Worm (Caenorhabditis elegans) whole organism, midembryonic: ENCODE data around the gene F28H6.8.

Experiments used
- flt-1 ChIP-seq: fragments of 200-800 bp; sonication (Bioruptor generic); IDR thresholded peaks from 2 replicates; pipeline ENCODE4 v1.3.6; 2022; ENCODE audit warnings: missing genetic modification characterization, missing compliant biosample characterization
- med-1 ChIP-seq: sonication (generic microtip); optimal IDR thresholded peaks from 2 replicates; lab custom pipeline; 2017; ENCODE audit warnings: missing genetic modification characterization, mild to moderate bottlenecking, missing compliant biosample characterization, antibody characterized with exemption, missing genetic modification reagents; ENCODE audit not compliant: insufficient read depth
- ztf-29 ChIP-seq: fragments of 200-800 bp; sonication (Bioruptor generic); IDR thresholded peaks from 2 replicates; pipeline ENCODE4 v1.3.6; 2022; ENCODE audit warnings: missing genetic modification reagents, missing genetic modification characterization, missing compliant biosample characterization

ce11 chrX:14085208-14085607 is 48.9 kb downstream of the F28H6.8 start, which contains the start of gene F16B12.1:
- TF ChIP-seq flt-1 (GFP tag; lab: Robert Waterston, UW) (no peak), ztf-29 (GFP tag; lab: Robert Waterston, UW) (no peak), med-1 (GFP tag; lab: Kevin White, UChicago) (no peak)
